Worm (Caenorhabditis elegans) whole organism, early embryonic: Measurements from ENCODE around the gene F26F4.5.

Experiments
- B0310.2 ChIP-seq: sonication (generic microtip); optimal IDR thresholded peaks from 2 replicates; lab custom pipeline; 2016; ENCODE audit warnings: mild to moderate bottlenecking, missing genetic modification characterization, missing compliant biosample characterization
- F13C5.2 ChIP-seq: sonication (generic microtip); optimal IDR thresholded peaks from 2 replicates; lab custom pipeline; 2017; ENCODE audit warnings: mild to moderate bottlenecking, missing genetic modification characterization, inconsistent platforms, missing compliant biosample characterization
- aly-1 ChIP-seq: sonication (generic microtip); optimal IDR thresholded peaks from 2 replicates; lab custom pipeline; 2016; ENCODE audit warnings: missing genetic modification characterization, missing compliant biosample characterization
- ama-1 ChIP-seq: fragments of 150-350 bp; optimal IDR thresholded peaks from 2 replicates; lab custom pipeline; 2014
- ceh-13 ChIP-seq: fragments of 200-800 bp; sonication (Bioruptor generic); optimal IDR thresholded peaks from 2 replicates; lab custom pipeline; 2018; ENCODE audit warnings: mild to moderate bottlenecking, missing genetic modification characterization, missing compliant biosample characterization
- ceh-36 ChIP-seq: sonication (generic microtip); optimal IDR thresholded peaks from 2 replicates; lab custom pipeline; 2016; ENCODE audit warnings: missing genetic modification characterization, inconsistent platforms, missing compliant biosample characterization
- ets-7 ChIP-seq: sonication (generic microtip); optimal IDR thresholded peaks from 2 replicates; lab custom pipeline; 2016; ENCODE audit warnings: missing genotype, missing genetic modification characterization, missing compliant biosample characterization
- flt-1 ChIP-seq: fragments of 200-800 bp; sonication (Bioruptor generic); IDR thresholded peaks from 2 replicates; pipeline ENCODE4 v1.3.6; 2022; ENCODE audit warnings: missing genetic modification characterization, missing compliant biosample characterization
- hmbx-1 ChIP-seq: sonication (generic microtip); optimal IDR thresholded peaks from 2 replicates; lab custom pipeline; 2016; ENCODE audit warnings: mild to moderate bottlenecking, missing genetic modification characterization, missing compliant biosample characterization
- hmg-4 ChIP-seq: fragments of 200-800 bp; sonication (Bioruptor generic); optimal IDR thresholded peaks from 2 replicates; lab custom pipeline; 2018; ENCODE audit warnings: mild to moderate bottlenecking, missing genetic modification characterization, missing compliant biosample characterization
- hnd-1 ChIP-seq: sonication (generic microtip); optimal IDR thresholded peaks from 2 replicates; lab custom pipeline; 2016; ENCODE audit warnings: missing genetic modification characterization, missing compliant biosample characterization
- pes-1 ChIP-seq: fragments of 200-800 bp; sonication (Bioruptor generic); IDR thresholded peaks from 2 replicates; pipeline ENCODE4 v1.3.6; 2022; ENCODE audit warnings: missing genetic modification reagents, missing genetic modification characterization, missing compliant biosample characterization
- scrt-1 ChIP-seq: fragments of 200-800 bp; sonication (Bioruptor generic); IDR thresholded peaks from 2 replicates; pipeline ENCODE4 v1.3.6; 2022; ENCODE audit warnings: missing genetic modification characterization, missing compliant biosample characterization
- sea-1 ChIP-seq: fragments of 200-800 bp; sonication (Bioruptor generic); conservative IDR thresholded peaks from 2 replicates; pipeline ENCODE4 v1.3.6; 2022; ENCODE audit warnings: missing genetic modification characterization, missing compliant biosample characterization
- tbx-11 ChIP-seq: fragments of 200-800 bp; sonication (Bioruptor generic); IDR thresholded peaks from 2 replicates; pipeline ENCODE4 v1.3.6; 2022; ENCODE audit warnings: missing genetic modification characterization, missing compliant biosample characterization
- tbx-37 ChIP-seq: fragments of 200-800 bp; sonication (Bioruptor generic); conservative IDR thresholded peaks from 2 replicates; pipeline ENCODE4 v1.3.6; 2022; ENCODE audit warnings: missing genetic modification reagents, missing genetic modification characterization, missing compliant biosample characterization
- tra-4 ChIP-seq: sonication (generic microtip); optimal IDR thresholded peaks from 2 replicates; lab custom pipeline; 2017; ENCODE audit warnings: missing genetic modification characterization, missing compliant biosample characterization

The F26F4.5 gene

ce11 chrIII:4849739-4850138 is 41.3 kb downstream of the F26F4.5 start, which contains the start of gene nonu-1:
nonu-1 (minus strand) TSS chrIII:4849907.
- no peak for TF ChIP-seq tra-4 (tag; lab: Kevin White, UChicago)
- no peak for TF ChIP-seq aly-1 (tag; lab: Kevin White, UChicago)
- TF ChIP-seq hnd-1 (tag; lab: Kevin White, UChicago) = no peak
- no peak for TF ChIP-seq ceh-13 (GFP tag; lab: Kevin White, UChicago)
- no peak for TF ChIP-seq tbx-11 (GFP tag; lab: Robert Waterston, UW)
- no peak for TF ChIP-seq ets-7 (tag; lab: Kevin White, UChicago)
- TF ChIP-seq ceh-36 (tag; lab: Kevin White, UChicago) = no peak
- TF ChIP-seq hmbx-1 = no peak
- TF ChIP-seq scrt-1 = no peak
- no peak for TF ChIP-seq F13C5.2 (tag; lab: Kevin White, UChicago)
- TF ChIP-seq B0310.2 (tag; lab: Kevin White, UChicago) = no peak
- TF ChIP-seq pes-1 = no peak

- TF ChIP-seq tbx-37 (GFP tag; lab: Robert Waterston, UW) (no peak), hmg-4 (no peak), tra-4 (tag; lab: Kevin White, UChicago) (no peak), hmbx-1 (no peak), scrt-1 (no peak), ets-7 (tag; lab: Kevin White, UChicago) (no peak), hnd-1 (tag; lab: Kevin White, UChicago) (no peak), sea-1 (no peak), aly-1 (tag; lab: Kevin White, UChicago) (no peak), F13C5.2 (tag; lab: Kevin White, UChicago) (no peak), ama-1 (no peak), tbx-11 (GFP tag; lab: Robert Waterston, UW) (no peak)
Observed at ce11 chrIII:4844327-4844726, 46.7 kb downstream of the F26F4.5 start, which contains the start of the genes clec-157 and fkh-5. clec-157 (minus strand) TSS chrIII:4844427. fkh-5 (plus strand) TSS chrIII:4844662.

- TF ChIP-seq ceh-13 (GFP tag; lab: Kevin White, UChicago) (no peak), B0310.2 (tag; lab: Kevin White, UChicago) (no peak), flt-1 (no peak), hnd-1 (tag; lab: Kevin White, UChicago) (no peak), aly-1 (tag; lab: Kevin White, UChicago) (no peak), tbx-11 (GFP tag; lab: Robert Waterston, UW) (no peak), F13C5.2 (tag; lab: Kevin White, UChicago) (no peak), ets-7 (tag; lab: Kevin White, UChicago) (no peak), tra-4 (tag; lab: Kevin White, UChicago) (no peak), pes-1 (no peak), ceh-36 (tag; lab: Kevin White, UChicago) (no peak), scrt-1 (no peak), tbx-37 (GFP tag; lab: Robert Waterston, UW) (no peak), sea-1 (no peak), hmg-4 (no peak)
Observed at ce11 chrIII:4842173-4842572, 48.9 kb downstream of the F26F4.5 start, which contains the start of gene clec-156. clec-156 (minus strand) TSS chrIII:4842273.
